Worm (Caenorhabditis elegans) whole organism, L2 larva: Measurements from ENCODE around the gene W09G12.6.

Source experiments
- C34F6.9 ChIP-seq: fragments of 150-350 bp; optimal IDR thresholded peaks from 2 replicates; lab custom pipeline; 2014; ENCODE audit warnings: missing biosample characterization, missing genetic modification characterization
- F13H6.1 ChIP-seq: sonication (generic microtip); optimal IDR thresholded peaks from 2 replicates; lab custom pipeline; 2016; ENCODE audit warnings: missing genetic modification characterization, missing compliant biosample characterization
- R02D3.7 ChIP-seq: fragments of 150-350 bp; optimal IDR thresholded peaks from 2 replicates; lab custom pipeline; 2014; ENCODE audit warnings: missing biosample characterization, missing genetic modification characterization
- Y55F3AM.14 ChIP-seq: fragments of 200-800 bp; sonication (Bioruptor generic); optimal IDR thresholded peaks from 2 replicates; lab custom pipeline; 2018; ENCODE audit warnings: mild to moderate bottlenecking, missing genetic modification characterization, missing compliant biosample characterization
- alr-1 ChIP-seq: fragments of 150-350 bp; optimal IDR thresholded peaks from 2 replicates; lab custom pipeline; 2014; ENCODE audit warnings: missing biosample characterization, missing genetic modification characterization
- aly-2 ChIP-seq: fragments of 150-350 bp; optimal IDR thresholded peaks from 2 replicates; lab custom pipeline; 2014; ENCODE audit warnings: missing biosample characterization, missing genetic modification characterization
- ama-1 ChIP-seq: fragments of 150-350 bp; optimal IDR thresholded peaks from 2 replicates; lab custom pipeline; 2018; ENCODE audit warnings: inconsistent platforms
- blmp-1 ChIP-seq: sonication (generic microtip); optimal IDR thresholded peaks from 2 replicates; lab custom pipeline; 2017; ENCODE audit warnings: missing genetic modification characterization, mild to moderate bottlenecking, missing compliant biosample characterization, antibody characterized with exemption, moderate library complexity; ENCODE audit not compliant: insufficient read depth
- ceh-16 ChIP-seq: fragments of 150-350 bp; optimal IDR thresholded peaks from 2 replicates; lab custom pipeline; 2014; ENCODE audit warnings: missing biosample characterization, missing genetic modification characterization
- ceh-82 ChIP-seq: fragments of 150-350 bp; optimal IDR thresholded peaks from 2 replicates; lab custom pipeline; 2014; ENCODE audit warnings: missing biosample characterization, missing genetic modification characterization
- crh-2 ChIP-seq: sonication (generic microtip); optimal IDR thresholded peaks from 2 replicates; lab custom pipeline; 2017; ENCODE audit warnings: missing biosample characterization, missing genetic modification characterization
- dmd-4 ChIP-seq: sonication (generic microtip); optimal IDR thresholded peaks from 2 replicates; lab custom pipeline; 2017; ENCODE audit warnings: missing biosample characterization, missing genetic modification characterization
- egl-27 ChIP-seq: sonication (generic microtip); optimal IDR thresholded peaks from 3 replicates; lab custom pipeline; 2017; ENCODE audit warnings: missing biosample characterization, missing genetic modification reagents, missing genetic modification characterization
- elt-1 ChIP-seq: fragments of 150-350 bp; optimal IDR thresholded peaks from 2 replicates; lab custom pipeline; 2014; ENCODE audit warnings: missing biosample characterization, missing genetic modification characterization
- elt-3 ChIP-seq: sonication (generic microtip); optimal IDR thresholded peaks from 2 replicates; lab custom pipeline; 2017; ENCODE audit warnings: missing biosample characterization, missing genetic modification characterization
- fos-1 ChIP-seq: fragments of 150-350 bp; optimal IDR thresholded peaks from 2 replicates; lab custom pipeline; 2014; ENCODE audit warnings: missing biosample characterization, missing genetic modification characterization
- gmeb-1 ChIP-seq: fragments of 150-350 bp; optimal IDR thresholded peaks from 2 replicates; lab custom pipeline; 2014; ENCODE audit warnings: missing biosample characterization, missing genetic modification characterization
- lin-11 ChIP-seq: fragments of 150-350 bp; sonication (generic microtip); optimal IDR thresholded peaks from 2 replicates; lab custom pipeline; 2014; ENCODE audit warnings: missing biosample characterization, missing genetic modification characterization, inconsistent platforms, mixed read lengths
- lin-13 ChIP-seq: fragments of 150-350 bp; optimal IDR thresholded peaks from 2 replicates; lab custom pipeline; 2014; ENCODE audit warnings: missing biosample characterization, missing genetic modification reagents, missing genetic modification characterization
- lin-39 ChIP-seq: fragments of 150-350 bp; optimal IDR thresholded peaks from 2 replicates; lab custom pipeline; 2014; ENCODE audit warnings: missing biosample characterization, missing genetic modification reagents, missing genetic modification characterization
- lsy-2 ChIP-seq, 2 experiments: fragments of 150-350 bp in 1 of 2; sonication (generic microtip) in 1 of 2; optimal IDR thresholded peaks; 2 replicates each; lab custom pipeline; 2014 to 2017; ENCODE audit warnings: missing biosample characterization in 2 of 2, missing genetic modification characterization in 2 of 2
- mab-5 ChIP-seq: fragments of 150-350 bp; optimal IDR thresholded peaks from 2 replicates; lab custom pipeline; 2014; ENCODE audit warnings: missing biosample characterization, missing genetic modification characterization
- mbf-1 ChIP-seq: sonication (generic microtip); optimal IDR thresholded peaks from 2 replicates; lab custom pipeline; 2017; ENCODE audit warnings: missing biosample characterization, missing genetic modification characterization
- nhr-10 ChIP-seq: sonication (generic microtip); optimal IDR thresholded peaks from 2 replicates; lab custom pipeline; 2017; ENCODE audit warnings: missing biosample characterization, missing genetic modification characterization
- nhr-12 ChIP-seq: fragments of 150-350 bp; optimal IDR thresholded peaks from 2 replicates; lab custom pipeline; 2014; ENCODE audit warnings: missing biosample characterization, missing genetic modification characterization
- nhr-129 ChIP-seq: fragments of 150-350 bp; optimal IDR thresholded peaks from 2 replicates; lab custom pipeline; 2014; ENCODE audit warnings: missing biosample characterization, missing genetic modification characterization
- nhr-21 ChIP-seq: fragments of 150-350 bp; optimal IDR thresholded peaks from 2 replicates; lab custom pipeline; 2014; ENCODE audit warnings: missing biosample characterization, missing genetic modification characterization
- nhr-23 ChIP-seq: fragments of 150-350 bp; optimal IDR thresholded peaks from 2 replicates; lab custom pipeline; 2014; ENCODE audit warnings: missing biosample characterization, missing genetic modification reagents, missing genetic modification characterization
- nhr-237 ChIP-seq: fragments of 150-350 bp; optimal IDR thresholded peaks from 2 replicates; lab custom pipeline; 2014; ENCODE audit warnings: missing biosample characterization, missing genetic modification characterization
- nhr-77 ChIP-seq: fragments of 150-350 bp; optimal IDR thresholded peaks from 2 replicates; lab custom pipeline; 2014; ENCODE audit warnings: missing biosample characterization, missing genetic modification characterization
- peb-1 ChIP-seq: fragments of 150-350 bp; optimal IDR thresholded peaks from 2 replicates; lab custom pipeline; 2014; ENCODE audit warnings: missing biosample characterization, missing genetic modification characterization
- sem-4 ChIP-seq: fragments of 150-350 bp; optimal IDR thresholded peaks from 2 replicates; lab custom pipeline; 2014; ENCODE audit warnings: missing biosample characterization, missing genetic modification reagents, missing genetic modification characterization
- sma-3 ChIP-seq: sonication (generic microtip); optimal IDR thresholded peaks from 2 replicates; lab custom pipeline; 2016; ENCODE audit warnings: missing genetic modification reagents, missing genetic modification characterization, missing compliant biosample characterization
- sma-9 ChIP-seq, 2 experiments: fragments of 150-350 bp in 1 of 2; sonication (generic microtip) in 1 of 2; optimal IDR thresholded peaks; 2 replicates each; lab custom pipeline; 2014 to 2016; ENCODE audit warnings: missing genetic modification characterization in 2 of 2, mild to moderate bottlenecking in 1 of 2, missing biosample characterization in 1 of 2, missing compliant biosample characterization in 1 of 2, missing genetic modification reagents in 1 of 2, moderate library complexity in 1 of 2
- snpc-4 ChIP-seq: fragments of 150-350 bp; optimal IDR thresholded peaks from 2 replicates; lab custom pipeline; 2014; ENCODE audit warnings: missing biosample characterization, missing genetic modification characterization
- unc-55 ChIP-seq: fragments of 150-350 bp; sonication (generic microtip); optimal IDR thresholded peaks from 3 replicates; lab custom pipeline; 2014; ENCODE audit warnings: missing biosample characterization, missing genetic modification reagents, missing genetic modification characterization
- unc-62 ChIP-seq: fragments of 150-350 bp; optimal IDR thresholded peaks from 2 replicates; lab custom pipeline; 2014; ENCODE audit warnings: missing biosample characterization, missing genetic modification reagents, missing genetic modification characterization
- zag-1 ChIP-seq: fragments of 150-350 bp; optimal IDR thresholded peaks from 2 replicates; lab custom pipeline; 2014; ENCODE audit warnings: missing biosample characterization, missing genetic modification characterization
- ztf-11 ChIP-seq: sonication (generic microtip); optimal IDR thresholded peaks from 2 replicates; lab custom pipeline; 2017; ENCODE audit warnings: missing biosample characterization, missing genetic modification characterization

Gene W09G12.6

DNA sequence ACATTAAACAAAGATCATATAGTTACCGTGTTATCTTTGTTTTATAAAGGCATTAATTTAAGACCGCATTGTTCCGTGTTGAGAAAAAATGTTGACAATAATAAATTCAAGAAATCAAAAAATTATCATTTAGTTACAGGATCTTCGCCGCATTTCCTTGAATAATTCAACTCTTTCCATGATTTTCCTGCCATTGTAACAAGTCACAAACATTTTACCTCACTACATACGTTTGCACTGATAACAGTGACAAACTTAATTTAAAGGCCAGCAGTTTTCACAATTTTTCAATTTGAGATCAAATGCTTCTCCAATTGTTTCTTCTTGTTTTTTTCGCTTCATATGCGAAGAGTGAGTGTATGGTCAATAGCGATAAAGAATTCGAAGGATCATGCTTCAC is 29.3 kb downstream of the W09G12.6 start, which contains the start of gene clec-169:
TSS of gene clec-169 (plus strand) at position 301 of the 400 bp plus-strand sequence.
- TF ChIP-seq lin-13 (GFP tag; lab: Kevin White, UChicago) = no peak
- TF ChIP-seq nhr-129 = no peak
- no peak for TF ChIP-seq aly-2 (tag; lab: Kevin White, UChicago)
- TF ChIP-seq snpc-4 (tag; lab: Kevin White, UChicago) = no peak
- TF ChIP-seq crh-2 = no peak
- TF ChIP-seq nhr-77 (tag; lab: Kevin White, UChicago) = no peak

DNA sequence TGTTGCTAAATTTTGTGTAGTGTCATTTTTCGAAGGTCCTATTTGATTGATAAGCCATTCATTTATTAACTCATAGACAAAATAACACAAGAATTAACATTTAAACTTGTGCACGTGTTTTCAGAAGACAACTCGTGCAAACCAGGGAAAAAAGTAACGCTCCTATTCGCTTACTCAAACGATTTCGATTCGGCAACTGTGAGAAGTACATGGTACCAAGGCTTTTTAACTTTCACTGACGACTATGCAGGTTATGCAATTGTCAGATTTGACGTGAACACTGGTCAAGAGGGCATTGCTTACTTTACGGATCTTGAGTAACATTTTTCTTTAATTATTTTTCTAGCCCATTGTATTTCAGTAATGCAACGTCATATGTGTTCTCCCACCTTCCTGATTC is 30.2 kb downstream of the W09G12.6 start:
- TF ChIP-seq Y55F3AM.14 (GFP tag; lab: Kevin White, UChicago) = no peak
- TF ChIP-seq C34F6.9 (tag; lab: Kevin White, UChicago) = no peak

DNA sequence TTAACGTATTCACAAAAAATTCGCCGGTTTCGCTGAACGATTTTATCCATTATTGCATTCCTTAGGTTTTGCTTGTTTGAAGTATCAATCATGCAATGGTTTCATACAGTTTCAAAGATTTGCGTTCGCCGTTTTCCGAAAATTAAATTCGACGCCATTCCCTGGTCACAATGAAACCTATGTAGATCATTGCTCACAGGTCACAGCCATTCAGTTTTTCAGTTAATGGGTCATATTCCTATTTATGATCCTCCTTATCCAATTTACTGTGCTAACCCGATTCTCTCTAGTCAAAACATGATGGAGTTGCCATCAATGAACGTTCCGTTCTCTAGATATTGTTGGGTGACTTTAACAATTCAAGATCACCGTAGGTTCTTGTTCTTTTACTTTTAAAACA is 33.2 kb downstream of the W09G12.6 start, which contains the start of gene F38A1.13:
TSS of gene F38A1.13 (plus strand) at position 301 of the 400 bp plus-strand sequence.
- TF ChIP-seq ama-1 (lab: Kevin White, UChicago) (no peak), sma-9 (GFP tag; optimal IDR thresholded peaks at IDR 0.05; lab: Kevin White, UChicago) (no peak), sma-9 (tag; optimal IDR thresholded peaks at IDR 0.05; lab: Kevin White, UChicago) (no peak), elt-1 (no peak), ztf-11 (tag; lab: Kevin White, UChicago) (no peak), nhr-10 (no peak), gmeb-1 (tag; lab: Kevin White, UChicago) (no peak), dmd-4 (tag; lab: Kevin White, UChicago) (no peak), lin-39 (tag; lab: Kevin White, UChicago) (no peak), snpc-4 (tag; lab: Kevin White, UChicago) (no peak), lsy-2 (tag; optimal IDR thresholded peaks at IDR 0.05; lab: Kevin White, UChicago) (no peak), C34F6.9 (tag; lab: Kevin White, UChicago) (no peak), ceh-16 (tag; lab: Kevin White, UChicago) (no peak)

DNA sequence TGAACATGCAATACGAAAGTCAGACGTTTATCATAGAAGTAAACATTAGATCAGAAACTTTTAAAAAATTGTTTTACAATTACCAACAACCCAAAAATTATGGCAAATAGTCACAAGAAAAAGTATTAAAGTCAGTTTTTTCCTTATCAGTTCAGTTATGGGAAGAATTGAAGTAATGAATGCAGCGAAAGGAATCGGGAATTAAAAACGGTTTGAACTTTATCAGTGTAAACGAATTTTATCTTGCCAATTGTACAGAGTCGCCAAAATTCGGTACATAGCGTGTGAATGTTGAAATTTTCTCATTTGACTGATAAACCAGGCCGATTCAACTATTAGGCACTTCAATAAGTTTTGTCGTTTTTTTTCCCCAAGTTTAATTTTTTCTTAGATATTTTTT is 34.4 kb downstream of the W09G12.6 start:
- no peak for TF ChIP-seq lin-11 (tag; lab: Kevin White, UChicago)
- no peak for TF ChIP-seq lsy-2 (tag; optimal IDR thresholded peaks at IDR 0.05; lab: Kevin White, UChicago)
- TF ChIP-seq ceh-82 = no peak
- TF ChIP-seq peb-1 (tag; lab: Kevin White, UChicago) = no peak
- TF ChIP-seq sma-3 (GFP tag; lab: Kevin White, UChicago) = no peak
- TF ChIP-seq crh-2 = peak; percentile 26
- TF ChIP-seq sma-9 (GFP tag; optimal IDR thresholded peaks at IDR 0.05; lab: Kevin White, UChicago) = peak; percentile 27
- TF ChIP-seq sma-9 (tag; optimal IDR thresholded peaks at IDR 0.05; lab: Kevin White, UChicago) = no peak
- no peak for TF ChIP-seq nhr-237 (tag; lab: Kevin White, UChicago)
- peak; percentile 98 for TF ChIP-seq fos-1 (tag; lab: Kevin White, UChicago)
- TF ChIP-seq gmeb-1 (tag; lab: Kevin White, UChicago) = peak; percentile 35
- TF ChIP-seq, all 48 proteins: peak for 4

DNA sequence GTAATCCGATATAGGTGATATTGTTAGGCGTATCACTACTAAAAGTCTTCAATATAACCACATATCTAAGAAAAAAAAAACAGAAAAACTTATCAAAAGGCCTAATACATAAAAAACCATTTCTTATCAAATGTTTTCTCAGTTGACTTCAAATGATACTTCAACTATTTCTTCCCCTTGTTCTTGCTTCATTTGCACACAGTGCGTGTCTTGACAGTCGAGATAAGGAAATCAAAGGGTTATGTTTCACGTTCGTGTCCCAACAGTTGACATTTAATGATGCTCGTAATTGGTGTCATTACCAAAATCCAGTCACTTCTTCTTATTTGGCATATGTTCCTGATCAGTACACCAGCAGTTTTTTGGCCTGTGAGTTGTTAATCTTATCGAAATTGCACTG is 35.0 kb downstream of the W09G12.6 start, which contains the start of gene clec-170:
TSS of gene clec-170 (plus strand) at position 143 of the 400 bp plus-strand sequence.
- TF ChIP-seq ceh-16 (tag; lab: Kevin White, UChicago) = no peak
- no peak for TF ChIP-seq snpc-4 (tag; lab: Kevin White, UChicago)
- no peak for TF ChIP-seq blmp-1 (tag; lab: Kevin White, UChicago)
- TF ChIP-seq R02D3.7 (tag; lab: Kevin White, UChicago) = no peak
- TF ChIP-seq alr-1 (tag; lab: Kevin White, UChicago) = no peak
- TF ChIP-seq unc-55 (GFP tag; lab: Kevin White, UChicago) = no peak
- TF ChIP-seq elt-3 (tag; lab: Kevin White, UChicago) = no peak
- TF ChIP-seq fos-1 (tag; lab: Kevin White, UChicago) = peak; percentile 75

DNA sequence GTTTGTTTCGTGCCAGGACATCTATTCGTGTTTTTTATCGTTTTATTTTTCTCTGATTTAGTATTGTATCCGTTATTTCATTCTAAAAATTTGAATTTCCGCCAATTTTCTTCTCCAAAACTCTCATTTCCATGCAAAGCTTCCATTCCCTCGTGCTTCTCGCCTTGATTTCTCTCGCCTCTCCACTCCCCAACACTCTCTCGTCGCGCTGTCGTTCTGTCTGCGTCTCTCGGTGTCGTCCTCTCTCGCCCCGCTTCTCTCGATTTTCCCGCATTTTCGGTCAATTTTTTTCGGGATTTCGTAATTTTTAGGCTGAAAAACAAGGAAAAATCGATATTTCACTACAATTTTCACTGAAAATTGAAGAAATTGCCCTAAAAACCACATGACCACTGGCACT is 42.9 kb downstream of the W09G12.6 start, which contains the start of gene C09E9.1:
TSS of gene C09E9.1 (plus strand) at position 286 of the 400 bp plus-strand sequence.
- TF ChIP-seq nhr-10 = no peak
- no peak for TF ChIP-seq sma-9 (GFP tag; optimal IDR thresholded peaks at IDR 0.05; lab: Kevin White, UChicago)
- TF ChIP-seq sma-9 (tag; optimal IDR thresholded peaks at IDR 0.05; lab: Kevin White, UChicago) = no peak
- TF ChIP-seq F13H6.1 (tag; lab: Kevin White, UChicago) = peak; percentile 52
- no peak for TF ChIP-seq unc-62
- no peak for TF ChIP-seq ztf-11 (tag; lab: Kevin White, UChicago)
- TF ChIP-seq ceh-82 = peak; percentile 48
- peak; percentile 72 for TF ChIP-seq gmeb-1 (tag; lab: Kevin White, UChicago)
- peak; percentile 39 to 81 for TF ChIP-seq lsy-2 (tag; optimal IDR thresholded peaks at IDR 0.05; lab: Kevin White, UChicago)
- no peak for TF ChIP-seq mbf-1
- TF ChIP-seq egl-27 (tag; lab: Kevin White, UChicago) = peak; percentile 13
- TF ChIP-seq snpc-4 (tag; lab: Kevin White, UChicago) = no peak
- TF ChIP-seq dmd-4 (tag; lab: Kevin White, UChicago) = no peak
- TF ChIP-seq C34F6.9 (tag; lab: Kevin White, UChicago) = peak; percentile 86
- TF ChIP-seq aly-2 (tag; lab: Kevin White, UChicago) = no peak
- peak; percentile 33 for TF ChIP-seq nhr-21 (tag; lab: Kevin White, UChicago)
- no peak for TF ChIP-seq nhr-12 (tag; lab: Kevin White, UChicago)
- peak; percentile 42 for TF ChIP-seq sma-3 (GFP tag; lab: Kevin White, UChicago)
- peak; percentile 17 for TF ChIP-seq sem-4 (tag; lab: Kevin White, UChicago)
- no peak for TF ChIP-seq alr-1 (tag; lab: Kevin White, UChicago)
- peak; percentile 67 for TF ChIP-seq mab-5 (tag; lab: Kevin White, UChicago)
- TF ChIP-seq zag-1 (tag; lab: Kevin White, UChicago) = no peak
- no peak for TF ChIP-seq nhr-23 (tag; lab: Kevin White, UChicago)
- TF ChIP-seq crh-2 = peak; percentile 72
- peak; percentile 33 for TF ChIP-seq fos-1 (tag; lab: Kevin White, UChicago)
